Worm (Caenorhabditis elegans): Measurements from ENCODE around the gene Y39A1A.21.

Y39A1A.21 gene

ce11 chrIII:10703833-10704232 is 3.0 kb downstream of the Y39A1A.21 start:
- TF ChIP-seq hmbx-1 (tag; optimal IDR thresholded peaks at IDR 0.05) (no peak), pes-1 (GFP tag; IDR thresholded peaks at IDR 0.05) (no peak), ets-7 (tag; optimal IDR thresholded peaks at IDR 0.05) (no peak), B0310.2 (tag; optimal IDR thresholded peaks at IDR 0.05) (no peak), ama-1 (optimal IDR thresholded peaks at IDR 0.05) (no peak), ceh-36 (tag; optimal IDR thresholded peaks at IDR 0.05) (no peak), tra-4 (tag; optimal IDR thresholded peaks at IDR 0.05) (no peak), hmg-4 (GFP tag; optimal IDR thresholded peaks at IDR 0.05) (no peak), aly-1 (tag; optimal IDR thresholded peaks at IDR 0.05) (no peak), tbx-37 (GFP tag; conservative IDR thresholded peaks at IDR 0.05) (no peak), scrt-1 (GFP tag; IDR thresholded peaks at IDR 0.05) (no peak), tbx-11 (GFP tag; IDR thresholded peaks at IDR 0.05) (no peak), sea-1 (GFP tag; conservative IDR thresholded peaks at IDR 0.05) (no peak), ceh-13 (GFP tag; optimal IDR thresholded peaks at IDR 0.05) (no peak), F13C5.2 (tag; optimal IDR thresholded peaks at IDR 0.05) (no peak), flt-1 (GFP tag; IDR thresholded peaks at IDR 0.05) (no peak), hnd-1 (tag; optimal IDR thresholded peaks at IDR 0.05) (no peak)

- TF ChIP-seq ama-1 (optimal IDR thresholded peaks at IDR 0.05) (no peak), ets-7 (tag; optimal IDR thresholded peaks at IDR 0.05) (no peak), hmg-4 (GFP tag; optimal IDR thresholded peaks at IDR 0.05) (no peak), tbx-11 (GFP tag; IDR thresholded peaks at IDR 0.05) (no peak), pes-1 (GFP tag; IDR thresholded peaks at IDR 0.05) (no peak), scrt-1 (GFP tag; IDR thresholded peaks at IDR 0.05) (no peak), F13C5.2 (tag; optimal IDR thresholded peaks at IDR 0.05) (no peak)
Measured at ce11 chrIII:10702805-10703204, 4.0 kb downstream of the Y39A1A.21 start.

ce11 chrIII:10700460-10700859 is 6.4 kb downstream of the Y39A1A.21 start, which contains the start of gene Y39A1A.20:
Gene Y39A1A.20, minus strand, starts transcription at chrIII:10700560.
- no peak for TF ChIP-seq flt-1 (GFP tag; IDR thresholded peaks at IDR 0.05)
- no peak for TF ChIP-seq ceh-13 (GFP tag; optimal IDR thresholded peaks at IDR 0.05)
- no peak for TF ChIP-seq hmbx-1 (tag; optimal IDR thresholded peaks at IDR 0.05)
- no peak for TF ChIP-seq tbx-37 (GFP tag; conservative IDR thresholded peaks at IDR 0.05)
- TF ChIP-seq tbx-11 (GFP tag; IDR thresholded peaks at IDR 0.05) = no peak
- no peak for TF ChIP-seq scrt-1 (GFP tag; IDR thresholded peaks at IDR 0.05)
- TF ChIP-seq F13C5.2 (tag; optimal IDR thresholded peaks at IDR 0.05) = no peak
- no peak for TF ChIP-seq tra-4 (tag; optimal IDR thresholded peaks at IDR 0.05)
- TF ChIP-seq hnd-1 (tag; optimal IDR thresholded peaks at IDR 0.05) = no peak
- TF ChIP-seq B0310.2 (tag; optimal IDR thresholded peaks at IDR 0.05) = no peak
- TF ChIP-seq ets-7 (tag; optimal IDR thresholded peaks at IDR 0.05) = no peak
- no peak for TF ChIP-seq ama-1 (optimal IDR thresholded peaks at IDR 0.05)
- TF ChIP-seq aly-1 (tag; optimal IDR thresholded peaks at IDR 0.05) = no peak
- TF ChIP-seq pes-1 (GFP tag; IDR thresholded peaks at IDR 0.05) = no peak
- no peak for TF ChIP-seq ceh-36 (tag; optimal IDR thresholded peaks at IDR 0.05)
- no peak for TF ChIP-seq sea-1 (GFP tag; conservative IDR thresholded peaks at IDR 0.05)
- TF ChIP-seq hmg-4 (GFP tag; optimal IDR thresholded peaks at IDR 0.05) = no peak

ce11 chrIII:10694294-10694693 is 12.5 kb downstream of the Y39A1A.21 start, which contains the start of the genes Y39A1A.18 and fmo-3:
Gene Y39A1A.18, minus strand, starts transcription at chrIII:10694485.
Gene fmo-3, plus strand, starts transcription at chrIII:10694681.
- TF ChIP-seq pes-1 (GFP tag; IDR thresholded peaks at IDR 0.05) (no peak), hmbx-1 (tag; optimal IDR thresholded peaks at IDR 0.05) (no peak), ceh-36 (tag; optimal IDR thresholded peaks at IDR 0.05) (no peak), tbx-11 (GFP tag; IDR thresholded peaks at IDR 0.05) (no peak), ets-7 (tag; optimal IDR thresholded peaks at IDR 0.05) (no peak), sea-1 (GFP tag; conservative IDR thresholded peaks at IDR 0.05) (no peak), tra-4 (tag; optimal IDR thresholded peaks at IDR 0.05) (no peak), hmg-4 (GFP tag; optimal IDR thresholded peaks at IDR 0.05) (no peak), aly-1 (tag; optimal IDR thresholded peaks at IDR 0.05) (no peak), tbx-37 (GFP tag; conservative IDR thresholded peaks at IDR 0.05) (no peak)

- TF ChIP-seq pes-1 (GFP tag; IDR thresholded peaks at IDR 0.05) (no peak), scrt-1 (GFP tag; IDR thresholded peaks at IDR 0.05) (no peak), ceh-13 (GFP tag; optimal IDR thresholded peaks at IDR 0.05) (no peak), ceh-36 (tag; optimal IDR thresholded peaks at IDR 0.05) (no peak), ets-7 (tag; optimal IDR thresholded peaks at IDR 0.05) (no peak), B0310.2 (tag; optimal IDR thresholded peaks at IDR 0.05) (no peak), hnd-1 (tag; optimal IDR thresholded peaks at IDR 0.05) (no peak), hmg-4 (GFP tag; optimal IDR thresholded peaks at IDR 0.05) (no peak)
Measured at ce11 chrIII:10691019-10691418, 15.8 kb downstream of the Y39A1A.21 start, which contains the start of gene Y39A1A.17. Gene Y39A1A.17, minus strand, starts transcription at chrIII:10691119.

ce11 chrIII:10689057-10689456 is 17.8 kb downstream of the Y39A1A.21 start, which contains the start of gene Y39A1A.31:
Gene Y39A1A.31, minus strand, starts transcription at chrIII:10689157.
- TF ChIP-seq ceh-36 (tag; optimal IDR thresholded peaks at IDR 0.05) = no peak
- no peak for TF ChIP-seq tbx-11 (GFP tag; IDR thresholded peaks at IDR 0.05)
- no peak for TF ChIP-seq pes-1 (GFP tag; IDR thresholded peaks at IDR 0.05)
- no peak for TF ChIP-seq aly-1 (tag; optimal IDR thresholded peaks at IDR 0.05)
- no peak for TF ChIP-seq B0310.2 (tag; optimal IDR thresholded peaks at IDR 0.05)
- TF ChIP-seq F13C5.2 (tag; optimal IDR thresholded peaks at IDR 0.05) = no peak
- no peak for TF ChIP-seq ama-1 (optimal IDR thresholded peaks at IDR 0.05)
- TF ChIP-seq hmbx-1 (tag; optimal IDR thresholded peaks at IDR 0.05) = no peak
- no peak for TF ChIP-seq tra-4 (tag; optimal IDR thresholded peaks at IDR 0.05)
- no peak for TF ChIP-seq scrt-1 (GFP tag; IDR thresholded peaks at IDR 0.05)

ce11 chrIII:10678971-10679370 is 27.9 kb downstream of the Y39A1A.21 start, which contains the start of gene Y39A1A.16:
Gene Y39A1A.16, plus strand, starts transcription at chrIII:10679271.
- TF ChIP-seq ama-1 (optimal IDR thresholded peaks at IDR 0.05) = no peak
- TF ChIP-seq B0310.2 (tag; optimal IDR thresholded peaks at IDR 0.05) = no peak
- no peak for TF ChIP-seq aly-1 (tag; optimal IDR thresholded peaks at IDR 0.05)
- no peak for TF ChIP-seq scrt-1 (GFP tag; IDR thresholded peaks at IDR 0.05)
- TF ChIP-seq ceh-36 (tag; optimal IDR thresholded peaks at IDR 0.05) = no peak
- no peak for TF ChIP-seq hmg-4 (GFP tag; optimal IDR thresholded peaks at IDR 0.05)
- TF ChIP-seq hmbx-1 (tag; optimal IDR thresholded peaks at IDR 0.05) = no peak
- TF ChIP-seq pes-1 (GFP tag; IDR thresholded peaks at IDR 0.05) = no peak
- TF ChIP-seq ceh-13 (GFP tag; optimal IDR thresholded peaks at IDR 0.05) = no peak
- no peak for TF ChIP-seq F13C5.2 (tag; optimal IDR thresholded peaks at IDR 0.05)
- TF ChIP-seq hnd-1 (tag; optimal IDR thresholded peaks at IDR 0.05) = no peak

Measured in whole organism, early embryonic.